Fruit fly (Drosophila melanogaster) whole organism, embryonic: ENCODE measurements around the gene sky.
A peak's percentile ranks its signal among the peaks of the same experiment; 100 is the strongest.

Experiments used
- ATbp ChIP-seq: fragments of 200-800 bp; sonication (Bioruptor generic); optimal IDR thresholded peaks from 2 replicates; lab custom pipeline; 2017; ENCODE audit warnings: missing biosample characterization, mild to moderate bottlenecking, missing genetic modification characterization, missing genetic modification reagents
- Abd-B ChIP-seq: fragments of 200-800 bp; sonication (Bioruptor generic); optimal IDR thresholded peaks from 2 replicates; lab custom pipeline; 2018; ENCODE audit warnings: missing biosample characterization, mild to moderate bottlenecking, missing genetic modification characterization, moderate library complexity
- Adf1 ChIP-seq: fragments of 200-800 bp; sonication (Bioruptor generic); IDR thresholded peaks from 2 replicates; pipeline ENCODE4 v1.3.6; 2022; ENCODE audit warnings: missing biosample characterization, missing genetic modification characterization
- Blimp-1 ChIP-seq: fragments of 200-800 bp; sonication (Bioruptor generic); optimal IDR thresholded peaks from 3 replicates; lab custom pipeline; 2018; ENCODE audit warnings: missing biosample characterization, missing genetic modification characterization, mild to moderate bottlenecking, moderate library complexity, missing genetic modification reagents
- CG10321 ChIP-seq: fragments of 200-800 bp; sonication (Bioruptor generic); IDR thresholded peaks from 2 replicates; pipeline ENCODE4 v1.3.6; 2022; ENCODE audit warnings: missing biosample characterization, missing genetic modification characterization
- CG10979 ChIP-seq: fragments of 200-800 bp; sonication (Bioruptor generic); optimal IDR thresholded peaks from 2 replicates; lab custom pipeline; 2018; ENCODE audit warnings: missing biosample characterization, mild to moderate bottlenecking, missing genetic modification characterization, moderate library complexity
- CG11504 ChIP-seq: fragments of 200-800 bp; sonication (Bioruptor generic); optimal IDR thresholded peaks from 3 replicates; lab custom pipeline; 2019; ENCODE audit warnings: missing biosample characterization, mild to moderate bottlenecking, missing genetic modification characterization, moderate library complexity
- CG12769 ChIP-seq: fragments of 200-800 bp; sonication (Bioruptor generic); optimal IDR thresholded peaks from 2 replicates; lab custom pipeline; 2019; ENCODE audit warnings: missing biosample characterization, mild to moderate bottlenecking, missing genetic modification characterization, moderate library complexity
- CG13624 ChIP-seq: fragments of 200-800 bp; sonication (Bioruptor generic); optimal IDR thresholded peaks from 2 replicates; lab custom pipeline; 2016; ENCODE audit warnings: missing biosample characterization, missing genetic modification characterization
- CG14710 ChIP-seq: fragments of 200-800 bp; sonication (Bioruptor generic); optimal IDR thresholded peaks from 3 replicates; lab custom pipeline; 2019; ENCODE audit warnings: missing biosample characterization, mild to moderate bottlenecking, missing genetic modification characterization, moderate library complexity
- CG2120 ChIP-seq: fragments of 200-800 bp; sonication (Bioruptor generic); optimal IDR thresholded peaks from 3 replicates; lab custom pipeline; 2016; ENCODE audit warnings: missing biosample characterization, missing genetic modification characterization
- CG2202 ChIP-seq: fragments of 200-800 bp; sonication (Bioruptor generic); optimal IDR thresholded peaks from 2 replicates; lab custom pipeline; 2018; ENCODE audit warnings: missing biosample characterization, mild to moderate bottlenecking, missing genetic modification characterization
- CG30431 ChIP-seq: fragments of 200-800 bp; sonication (Bioruptor generic); optimal IDR thresholded peaks from 2 replicates; lab custom pipeline; 2017; ENCODE audit warnings: missing biosample characterization, missing genetic modification characterization
- CG32532 ChIP-seq: fragments of 200-800 bp; sonication (Bioruptor generic); IDR thresholded peaks from 2 replicates; pipeline ENCODE4 v1.3.6; 2022; ENCODE audit warnings: missing biosample characterization, missing genetic modification characterization
- CG34376 ChIP-seq: fragments of 200-800 bp; sonication (Bioruptor generic); optimal IDR thresholded peaks from 2 replicates; lab custom pipeline; 2018; ENCODE audit warnings: missing biosample characterization, mild to moderate bottlenecking, missing genetic modification characterization
- CG3995 ChIP-seq: fragments of 200-800 bp; sonication (Bioruptor generic); optimal IDR thresholded peaks from 3 replicates; lab custom pipeline; 2016; ENCODE audit warnings: missing biosample characterization, missing genetic modification characterization
- CG6813 ChIP-seq: fragments of 200-800 bp; sonication (Bioruptor generic); optimal IDR thresholded peaks from 2 replicates; lab custom pipeline; 2017; ENCODE audit warnings: missing biosample characterization, missing genetic modification characterization, mild to moderate bottlenecking, moderate library complexity, missing genetic modification reagents
- CG7372 ChIP-seq: fragments of 200-800 bp; sonication (Bioruptor generic); IDR thresholded peaks from 2 replicates; pipeline ENCODE4 v1.3.6; 2022; ENCODE audit warnings: missing biosample characterization, missing genetic modification characterization
- CG8089 ChIP-seq: fragments of 200-800 bp; sonication (Bioruptor generic); optimal IDR thresholded peaks from 3 replicates; lab custom pipeline; 2016; ENCODE audit warnings: missing biosample characterization, missing genetic modification characterization
- CG9215 ChIP-seq: fragments of 200-800 bp; sonication (Bioruptor generic); IDR thresholded peaks from 2 replicates; pipeline ENCODE4 v1.3.6; 2022; ENCODE audit warnings: missing biosample characterization, missing genetic modification characterization
- ERR ChIP-seq: fragments of 200-800 bp; sonication (Bioruptor generic); optimal IDR thresholded peaks from 2 replicates; lab custom pipeline; 2016; ENCODE audit warnings: missing biosample characterization, missing genetic modification characterization
- Fer1 ChIP-seq: fragments of 200-800 bp; sonication (Bioruptor generic); optimal IDR thresholded peaks from 2 replicates; lab custom pipeline; 2017; ENCODE audit warnings: missing biosample characterization, mild to moderate bottlenecking, missing genetic modification characterization
- HHEX ChIP-seq: fragments of 200-800 bp; sonication (Bioruptor generic); optimal IDR thresholded peaks from 3 replicates; lab custom pipeline; 2017; ENCODE audit warnings: missing biosample characterization, mild to moderate bottlenecking, missing genetic modification characterization, missing genetic modification reagents
- HLH4C ChIP-seq: fragments of 200-800 bp; sonication (Bioruptor generic); IDR thresholded peaks from 3 replicates; pipeline ENCODE4 v1.3.6; 2022; ENCODE audit warnings: missing biosample characterization, missing genetic modification characterization; ENCODE audit not compliant: partially characterized antibody
- Hey ChIP-seq: fragments of 200-800 bp; sonication (Bioruptor generic); optimal IDR thresholded peaks from 3 replicates; lab custom pipeline; 2018; ENCODE audit warnings: missing biosample characterization, mild to moderate bottlenecking, missing genetic modification characterization
- HmgD ChIP-seq: fragments of 200-800 bp; sonication (Bioruptor generic); optimal IDR thresholded peaks from 3 replicates; lab custom pipeline; 2016; ENCODE audit warnings: missing biosample characterization, missing genetic modification characterization
- Hr51 ChIP-seq, 2 experiments: fragments of 200-800 bp; sonication (Bioruptor generic); optimal IDR thresholded peaks; 2 replicates in 1 of 2; 3 replicates in 1 of 2; lab custom pipeline; 2016 to 2018; ENCODE audit warnings: missing biosample characterization in 2 of 2, missing genetic modification characterization in 2 of 2, mild to moderate bottlenecking in 1 of 2, moderate library complexity in 1 of 2
- Mes4 ChIP-seq: fragments of 200-800 bp; sonication (Bioruptor generic); optimal IDR thresholded peaks from 2 replicates; lab custom pipeline; 2016; ENCODE audit warnings: missing biosample characterization, missing genetic modification characterization
- Myb ChIP-seq: fragments of 200-800 bp; sonication (Bioruptor generic); optimal IDR thresholded peaks from 2 replicates; lab custom pipeline; 2016; ENCODE audit warnings: missing biosample characterization, missing genetic modification characterization
- NK7.1 ChIP-seq: fragments of 200-800 bp; sonication (Bioruptor generic); optimal IDR thresholded peaks from 3 replicates; lab custom pipeline; 2016; ENCODE audit warnings: missing biosample characterization, missing genetic modification characterization
- Nf-YC ChIP-seq: fragments of 200-800 bp; optimal IDR thresholded peaks from 3 replicates; lab custom pipeline; 2019; ENCODE audit warnings: missing biosample characterization, mild to moderate bottlenecking, missing genetic modification characterization, moderate library complexity
- PHDP ChIP-seq: fragments of 200-800 bp; sonication (Bioruptor generic); optimal IDR thresholded peaks from 3 replicates; lab custom pipeline; 2018; ENCODE audit warnings: missing biosample characterization, mild to moderate bottlenecking, missing genetic modification characterization, moderate library complexity
- Ptx1 ChIP-seq: fragments of 200-800 bp; sonication (Bioruptor generic); IDR thresholded peaks from 2 replicates; pipeline ENCODE4 v1.3.6; 2022; ENCODE audit warnings: missing biosample characterization, missing genetic modification characterization
- Rx ChIP-seq: fragments of 200-800 bp; sonication (Bioruptor generic); IDR thresholded peaks from 2 replicates; pipeline ENCODE4 v1.3.6; 2022; ENCODE audit warnings: missing biosample characterization, missing genetic modification characterization
- Six4 ChIP-seq: fragments of 200-800 bp; sonication (Bioruptor generic); optimal IDR thresholded peaks from 2 replicates; lab custom pipeline; 2016; ENCODE audit warnings: missing biosample characterization, missing genetic modification characterization
- abd-A ChIP-seq: fragments of 200-800 bp; sonication (Bioruptor generic); optimal IDR thresholded peaks from 3 replicates; lab custom pipeline; 2019; ENCODE audit warnings: missing biosample characterization, mild to moderate bottlenecking, missing genetic modification characterization, moderate library complexity
- cg ChIP-seq: fragments of 200-800 bp; sonication (Bioruptor generic); optimal IDR thresholded peaks from 3 replicates; lab custom pipeline; 2019; ENCODE audit warnings: missing biosample characterization, mild to moderate bottlenecking, missing genetic modification characterization, moderate library complexity
- exex ChIP-seq: fragments of 200-800 bp; sonication (Bioruptor generic); optimal IDR thresholded peaks from 4 replicates; lab custom pipeline; 2018; ENCODE audit warnings: missing biosample characterization, mild to moderate bottlenecking, missing genetic modification characterization, moderate library complexity
- hth ChIP-seq: fragments of >200 bp; optimal IDR thresholded peaks from 2 replicates; lab custom pipeline; 2017; ENCODE audit warnings: inconsistent platforms
- insv ChIP-seq, 2 experiments: fragments of 200-800 bp; sonication (Bioruptor generic); optimal IDR thresholded peaks; 3 replicates each; lab custom pipeline; 2016 to 2018; ENCODE audit warnings: missing biosample characterization in 2 of 2, missing genetic modification characterization in 2 of 2
- mirr ChIP-seq: fragments of 200-800 bp; sonication (Bioruptor generic); optimal IDR thresholded peaks from 3 replicates; lab custom pipeline; 2018; ENCODE audit warnings: missing biosample characterization, mild to moderate bottlenecking, missing genetic modification characterization
- nmo ChIP-seq: fragments of 200-800 bp; sonication (Bioruptor generic); optimal IDR thresholded peaks from 2 replicates; lab custom pipeline; 2018; ENCODE audit warnings: missing biosample characterization, mild to moderate bottlenecking, missing genetic modification characterization, moderate library complexity
- oc ChIP-seq: fragments of 200-800 bp; sonication (Bioruptor generic); optimal IDR thresholded peaks from 2 replicates; lab custom pipeline; 2018; ENCODE audit warnings: missing biosample characterization, mild to moderate bottlenecking, missing genetic modification characterization, moderate library complexity
- pnt ChIP-seq: fragments of 200-800 bp; sonication (Bioruptor generic); optimal IDR thresholded peaks from 3 replicates; lab custom pipeline; 2016; ENCODE audit warnings: missing biosample characterization, missing genetic modification characterization
- so ChIP-seq: fragments of 200-800 bp; sonication (Bioruptor generic); IDR thresholded peaks from 3 replicates; pipeline ENCODE4 v1.3.6; 2022; ENCODE audit warnings: missing biosample characterization, missing genetic modification characterization
- sob ChIP-seq: fragments of 200-800 bp; sonication (Bioruptor generic); IDR thresholded peaks from 2 replicates; pipeline ENCODE4 v1.3.6; 2022; ENCODE audit warnings: missing biosample characterization, missing genetic modification characterization
- sr ChIP-seq: fragments of 200-800 bp; sonication (Bioruptor generic); IDR thresholded peaks from 3 replicates; pipeline ENCODE4 v1.3.6; 2022; ENCODE audit warnings: missing biosample characterization, missing genetic modification characterization
- stwl ChIP-seq: fragments of 200-800 bp; sonication (Bioruptor generic); optimal IDR thresholded peaks from 3 replicates; lab custom pipeline; 2018; ENCODE audit warnings: missing biosample characterization, mild to moderate bottlenecking, missing genetic modification characterization, moderate library complexity
- toy ChIP-seq: fragments of 200-800 bp; sonication (Bioruptor generic); IDR thresholded peaks from 2 replicates; pipeline ENCODE4 v1.3.6; 2022; ENCODE audit warnings: missing biosample characterization, missing genetic modification characterization

The sky gene

dm6 chr2L:20917235-20918055, 1.3 kb downstream of the sky start (continued):
- TF ChIP-seq CG30431 (GFP tag; lab: Kevin White, UChicago) (peak; percentile 30), Blimp-1 (peak; percentile 91), abd-A (peak; percentile 39), Ptx1 (peak; percentile 62; the same call in 1 of the 2 replicates), Hey (tag; lab: Kevin White, UChicago) (no peak), pnt (GFP tag; lab: Kevin White, UChicago) (peak; percentile 22), CG9215 (GFP tag; lab: Robert Waterston, UW) (peak; percentile 89), sr (no peak), CG7372 (GFP tag; lab: Robert Waterston, UW) (peak; percentile 87), CG3995 (GFP tag; lab: Kevin White, UChicago) (peak; percentile 58), stwl (tag; lab: Kevin White, UChicago) (peak; percentile 33), CG10321 (GFP tag; lab: Robert Waterston, UW) (no peak), sob (GFP tag; lab: Robert Waterston, UW) (no peak), HHEX (peak; percentile 94), Six4 (peak; percentile 86), ATbp (GFP tag; lab: Kevin White, UChicago) (peak; percentile 42), cg (no peak), CG8089 (GFP tag; lab: Kevin White, UChicago) (no peak), Rx (GFP tag; lab: Robert Waterston, UW) (peak; percentile 81), CG32532 (GFP tag; lab: Robert Waterston, UW) (peak; percentile 91), HLH4C (GFP tag; lab: Robert Waterston, UW) (no peak), mirr (peak; percentile 75), insv (GFP tag; optimal IDR thresholded peaks at IDR 0.05; lab: Kevin White, UChicago) (no peak), Mes4 (no peak), hth (lab: Kevin White, UChicago) (no peak), CG34376 (GFP tag; lab: Kevin White, UChicago) (peak; percentile 75), Fer1 (peak; percentile 96), HmgD (no peak), Myb (GFP tag; lab: Kevin White, UChicago) (no peak), CG10979 (tag; lab: Kevin White, UChicago) (peak; percentile 90), ERR (GFP tag; lab: Kevin White, UChicago) (no peak), CG2202 (tag; lab: Kevin White, UChicago) (peak; percentile 25), CG12769 (tag; lab: Kevin White, UChicago) (no peak), PHDP (tag; lab: Kevin White, UChicago) (peak; percentile 69), so (GFP tag; lab: Robert Waterston, UW) (peak; percentile 54; the same call in 2 of the 3 replicates), Nf-YC (peak; percentile 87), Abd-B (peak; percentile 50), exex (peak; percentile 79), Hr51 (GFP tag; optimal IDR thresholded peaks at IDR 0.05; lab: Kevin White, UChicago) (peak in 1 of 2 experiments; percentile 86), CG11504 (tag; lab: Kevin White, UChicago) (peak; percentile 97), CG2120 (peak; percentile 39), toy (GFP tag; lab: Robert Waterston, UW) (peak; percentile 80), Adf1 (no peak), NK7.1 (GFP tag; lab: Kevin White, UChicago) (no peak), CG6813 (GFP tag; lab: Kevin White, UChicago) (peak; percentile 87), nmo (peak; percentile 84), CG14710 (tag; lab: Kevin White, UChicago) (peak; percentile 94), oc (tag; lab: Kevin White, UChicago) (peak; percentile 21), CG13624 (no peak)
